Worm (Caenorhabditis elegans): ENCODE results near the gene T13C5.9.

- TF ChIP-seq ztf-26 (tag; optimal IDR thresholded peaks at IDR 0.05) (no peak), mes-4 (tag; optimal IDR thresholded peaks at IDR 0.05) (no peak), K12H6.12 (tag; optimal IDR thresholded peaks at IDR 0.05) (no peak), snpc-4 (GFP tag; optimal IDR thresholded peaks at IDR 0.05) (no peak), snpc-4 (tag; optimal IDR thresholded peaks at IDR 0.05) (no peak), ztf-28 (GFP tag; IDR thresholded peaks at IDR 0.05) (no peak), Y53F4B.3 (GFP tag; IDR thresholded peaks at IDR 0.05) (no peak), efl-1 (GFP tag; optimal IDR thresholded peaks at IDR 0.05) (no peak), xnd-1 (tag; optimal IDR thresholded peaks at IDR 0.05) (no peak), somi-1 (GFP tag; optimal IDR thresholded peaks at IDR 0.05) (no peak), unc-62 (GFP tag; optimal IDR thresholded peaks at IDR 0.05) (no peak)
Observed at ce11 chrX:6150949-6151519, 39.0 kb upstream of the T13C5.9 start.
